Worm (Caenorhabditis elegans): ENCODE results near the gene srab-20.

ce11 chrV:3394065-3394464 is 34.7 kb upstream of the srab-20 start:
- TF ChIP-seq pag-3 (tag; optimal IDR thresholded peaks at IDR 0.05; ENCODE audit: borderline replicate concordance, insufficient read depth) (no peak), mdl-1 (tag; optimal IDR thresholded peaks at IDR 0.05) (no peak), ama-1 (optimal IDR thresholded peaks at IDR 0.05) (no peak), fos-1 (tag; optimal IDR thresholded peaks at IDR 0.05) (no peak), sox-4 (tag; optimal IDR thresholded peaks at IDR 0.05) (no peak), ztf-11 (tag; optimal IDR thresholded peaks at IDR 0.05) (no peak), skn-1 (tag; optimal IDR thresholded peaks at IDR 0.05) (no peak), nhr-237 (tag; optimal IDR thresholded peaks at IDR 0.05) (no peak), lir-3 (tag; optimal IDR thresholded peaks at IDR 0.05; ENCODE audit: poor library complexity) (no peak)
